Worm (Caenorhabditis elegans) whole organism, late embryonic: Measurements from ENCODE around the gene tmem-184.

Experiments used
- F13H6.1 ChIP-seq: sonication (generic microtip); optimal IDR thresholded peaks from 2 replicates; lab custom pipeline; 2016; ENCODE audit warnings: missing genetic modification characterization, missing compliant biosample characterization
- ceh-18 ChIP-seq: sonication (generic microtip); optimal IDR thresholded peaks from 2 replicates; lab custom pipeline; 2016; ENCODE audit warnings: missing genetic modification characterization, missing compliant biosample characterization
- dve-1 ChIP-seq: sonication (generic microtip); optimal IDR thresholded peaks from 2 replicates; lab custom pipeline; 2017; ENCODE audit warnings: antibody characterized with exemption, mild to moderate bottlenecking, missing genetic modification characterization, missing compliant biosample characterization
- ets-4 ChIP-seq: sonication (generic microtip); optimal IDR thresholded peaks from 2 replicates; lab custom pipeline; 2016; ENCODE audit warnings: missing genetic modification characterization, missing compliant biosample characterization
- eyg-1 ChIP-seq: sonication (generic microtip); optimal IDR thresholded peaks from 2 replicates; lab custom pipeline; 2016; ENCODE audit warnings: missing genotype, missing genetic modification characterization, missing compliant biosample characterization
- nhr-232 ChIP-seq: sonication (generic microtip); optimal IDR thresholded peaks from 2 replicates; lab custom pipeline; 2016; ENCODE audit warnings: missing genetic modification characterization, missing compliant biosample characterization
- unc-42 ChIP-seq: sonication (generic microtip); optimal IDR thresholded peaks from 2 replicates; lab custom pipeline; 2016; ENCODE audit warnings: missing genotype, missing genetic modification characterization, missing compliant biosample characterization

DNA sequence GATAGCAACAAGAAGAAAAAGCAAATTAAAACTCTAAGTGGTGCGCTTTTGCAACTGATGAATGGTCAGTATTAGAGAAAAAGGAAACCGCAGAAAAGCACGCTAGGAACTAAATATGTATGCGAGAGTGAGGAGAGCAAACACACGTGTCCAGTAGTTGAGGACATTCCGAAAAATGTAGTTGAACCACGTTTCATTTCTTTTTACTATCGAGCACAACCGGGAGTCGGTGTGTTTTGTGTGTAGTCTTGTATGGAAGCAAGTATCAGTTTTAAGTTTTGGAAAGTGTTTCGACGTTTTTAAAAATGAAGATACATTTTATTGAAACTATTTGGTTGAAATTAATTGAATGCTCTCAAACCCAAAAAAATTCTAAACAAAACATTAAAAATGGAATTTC lies 33.4 kb upstream of the tmem-184 start, which contains the start of gene C05G5.1:
- no peak for TF ChIP-seq ets-4 (tag; lab: Kevin White, UChicago)
- no peak for TF ChIP-seq unc-42 (tag; lab: Kevin White, UChicago)
- TF ChIP-seq F13H6.1: no peak
- TF ChIP-seq nhr-232 (tag; lab: Kevin White, UChicago): no peak
- TF ChIP-seq eyg-1 (tag; lab: Kevin White, UChicago): no peak
- no peak for TF ChIP-seq ceh-18 (tag; lab: Kevin White, UChicago)
- TF ChIP-seq dve-1 (tag; lab: Kevin White, UChicago): no peak
